Worm (Caenorhabditis elegans): ENCODE measurements around the gene msp-64.

ce11 chrII:5792490-5792889 lies 17.6 kb downstream of the msp-64 start, which contains the start of gene K05F1.14:
- TF ChIP-seq klf-2 (GFP tag; conservative IDR thresholded peaks at IDR 0.05) (no peak), med-1 (GFP tag; optimal IDR thresholded peaks at IDR 0.05; ENCODE audit: insufficient read depth) (no peak), ztf-23 (GFP tag; IDR thresholded peaks at IDR 0.05) (no peak), tab-1 (GFP tag; IDR thresholded peaks at IDR 0.05) (no peak), cog-1 (tag; optimal IDR thresholded peaks at IDR 0.05) (no peak), flt-1 (GFP tag; IDR thresholded peaks at IDR 0.05) (no peak), ztf-29 (GFP tag; IDR thresholded peaks at IDR 0.05) (no peak), ref-1 (GFP tag; conservative IDR thresholded peaks at IDR 0.05) (no peak)
